Worm (Caenorhabditis elegans) whole organism, late embryonic: ENCODE results near the gene atf-6.

ENCODE experiments used
- ama-1 ChIP-seq: fragments of 150-350 bp; optimal IDR thresholded peaks from 2 replicates; lab custom pipeline; 2014
- ceh-9 ChIP-seq: sonication (generic microtip); optimal IDR thresholded peaks from 2 replicates; lab custom pipeline; 2016; ENCODE audit warnings: mild to moderate bottlenecking, missing genetic modification characterization, inconsistent platforms, missing compliant biosample characterization
- hlh-15 ChIP-seq: sonication (generic microtip); optimal IDR thresholded peaks from 2 replicates; lab custom pipeline; 2016; ENCODE audit warnings: missing genetic modification characterization, missing compliant biosample characterization
- hlh-30 ChIP-seq: sonication (generic microtip); optimal IDR thresholded peaks from 2 replicates; lab custom pipeline; 2017; ENCODE audit warnings: antibody characterized with exemption, missing genetic modification characterization, missing compliant biosample characterization; ENCODE audit not compliant: insufficient read depth
- hlh-6 ChIP-seq: sonication (generic microtip); optimal IDR thresholded peaks from 2 replicates; lab custom pipeline; 2016; ENCODE audit warnings: missing genotype, missing genetic modification characterization, missing compliant biosample characterization
- nfya-1 ChIP-seq: sonication (generic microtip); optimal IDR thresholded peaks from 2 replicates; lab custom pipeline; 2017; ENCODE audit warnings: missing genetic modification characterization, mild to moderate bottlenecking, missing compliant biosample characterization, antibody characterized with exemption, moderate library complexity
- nhr-11 ChIP-seq: fragments of 150-350 bp; optimal IDR thresholded peaks from 2 replicates; lab custom pipeline; 2014; ENCODE audit warnings: missing biosample characterization, missing genetic modification characterization
- ref-2 ChIP-seq: sonication (generic microtip); optimal IDR thresholded peaks from 2 replicates; lab custom pipeline; 2016; ENCODE audit warnings: missing genetic modification characterization, missing compliant biosample characterization
- tbx-2 ChIP-seq: sonication (generic microtip); optimal IDR thresholded peaks from 2 replicates; lab custom pipeline; 2016; ENCODE audit warnings: missing genetic modification characterization, missing compliant biosample characterization

ce11 chrX:12435246-12435645 is 45.5 kb upstream of the atf-6 start:
- TF ChIP-seq hlh-30: no peak
- TF ChIP-seq hlh-15: no peak
- no peak for TF ChIP-seq nfya-1 (tag; lab: Kevin White, UChicago)
- no peak for TF ChIP-seq nhr-11
- no peak for TF ChIP-seq hlh-6 (tag; lab: Kevin White, UChicago)
- TF ChIP-seq ama-1 (lab: Kevin White, UChicago): no peak
- TF ChIP-seq ceh-9 (tag; lab: Kevin White, UChicago): no peak
- no peak for TF ChIP-seq tbx-2 (tag; lab: Kevin White, UChicago)
- no peak for TF ChIP-seq ref-2 (tag; lab: Kevin White, UChicago)
